Worm (Caenorhabditis elegans): ENCODE results near the gene ins-12.

DNA sequence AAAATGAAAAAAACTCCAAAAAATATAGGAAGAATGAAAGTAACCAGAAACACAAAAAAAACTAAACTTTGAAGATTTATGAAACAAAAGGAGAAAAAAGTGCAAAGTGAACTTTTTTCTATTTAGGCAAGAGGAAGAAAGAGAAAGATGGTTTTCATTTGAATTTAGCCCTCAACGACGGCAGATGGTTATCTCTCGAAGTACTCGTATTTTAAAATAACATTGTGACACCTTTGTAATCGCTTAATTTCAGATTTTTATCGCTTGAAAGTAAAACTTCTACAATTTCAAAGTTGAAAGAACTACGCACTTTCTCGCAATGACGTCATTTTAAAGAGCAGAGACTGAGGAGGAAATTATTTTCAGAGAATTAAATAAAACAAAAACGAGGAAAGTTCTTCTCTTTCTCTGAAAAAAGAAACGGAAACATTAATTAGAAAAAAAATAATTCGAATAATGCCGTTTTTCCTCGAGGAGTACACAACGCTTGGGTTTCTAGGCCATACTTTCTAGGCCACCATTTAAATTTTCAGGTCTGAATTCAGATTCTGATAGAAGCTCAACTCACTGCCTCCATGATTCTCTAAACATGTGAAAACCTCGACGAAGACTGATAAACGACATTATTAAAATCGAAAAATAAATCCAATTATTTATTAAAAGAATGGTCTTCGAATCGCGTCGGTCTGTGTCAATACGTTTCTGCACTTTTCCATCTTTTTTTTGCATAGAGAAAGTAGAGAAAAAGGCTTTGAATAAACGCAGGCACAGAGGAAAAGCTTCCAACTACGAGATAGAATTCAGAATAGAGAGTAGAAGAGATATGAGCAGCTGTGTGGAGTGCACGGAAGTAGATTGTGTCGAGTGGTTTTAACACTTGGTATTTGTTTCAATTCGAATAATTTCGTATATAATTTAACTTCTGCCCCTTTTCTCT, 42.7 kb upstream of the ins-12 start:
- TF ChIP-seq hrde-1 (tag; optimal IDR thresholded peaks at IDR 0.05; ENCODE audit: borderline replicate concordance) (no peak), F37B4.10 (GFP tag; IDR thresholded peaks at IDR 0.05) (no peak), pbrm-1 (GFP tag; IDR thresholded peaks at IDR 0.05) (no peak), unc-130 (GFP tag; optimal IDR thresholded peaks at IDR 0.05) (peak; percentile 57)

Data from whole organism, young adult.